Worm (Caenorhabditis elegans) whole organism, mixed stage, embryonic: ENCODE data around the gene F54H5.3.

ENCODE experiments used
- bed-3 ChIP-seq: fragments of 200-800 bp; sonication (Bioruptor generic); optimal IDR thresholded peaks from 3 replicates; lab custom pipeline; 2018; ENCODE audit warnings: mild to moderate bottlenecking, missing genetic modification characterization, moderate library complexity, missing compliant biosample characterization
- blmp-1 ChIP-seq: fragments of 150-350 bp; optimal IDR thresholded peaks from 2 replicates; lab custom pipeline; 2014; ENCODE audit warnings: missing biosample characterization, missing genetic modification characterization
- ces-1 ChIP-seq: fragments of 150-350 bp; optimal IDR thresholded peaks from 2 replicates; lab custom pipeline; 2014; ENCODE audit warnings: missing biosample characterization, missing genetic modification reagents, missing genetic modification characterization
- elt-1 ChIP-seq: sonication (generic microtip); optimal IDR thresholded peaks from 2 replicates; lab custom pipeline; 2017; ENCODE audit warnings: missing genetic modification characterization, mild to moderate bottlenecking, missing compliant biosample characterization, antibody characterized with exemption, moderate library complexity, borderline replicate concordance; ENCODE audit not compliant: insufficient read depth
- elt-3 ChIP-seq: fragments of 150-350 bp; optimal IDR thresholded peaks from 2 replicates; lab custom pipeline; 2014; ENCODE audit warnings: missing biosample characterization, missing genetic modification characterization
- lin-13 ChIP-seq: fragments of 150-350 bp; optimal IDR thresholded peaks from 2 replicates; lab custom pipeline; 2014; ENCODE audit warnings: missing biosample characterization, missing genetic modification characterization
- lin-32 ChIP-seq: fragments of 200-800 bp; sonication (Bioruptor generic); optimal IDR thresholded peaks from 2 replicates; lab custom pipeline; 2018; ENCODE audit warnings: mild to moderate bottlenecking, missing genetic modification characterization, missing compliant biosample characterization
- lsy-2 ChIP-seq: fragments of 150-350 bp; optimal IDR thresholded peaks from 2 replicates; lab custom pipeline; 2014; ENCODE audit warnings: missing biosample characterization, missing genetic modification characterization
- mep-1 ChIP-seq: fragments of 150-350 bp; optimal IDR thresholded peaks from 2 replicates; lab custom pipeline; 2017; ENCODE audit warnings: missing biosample characterization, missing genetic modification reagents, missing genetic modification characterization, inconsistent platforms
- nhr-237 ChIP-seq: fragments of 150-350 bp; optimal IDR thresholded peaks from 2 replicates; lab custom pipeline; 2014; ENCODE audit warnings: missing biosample characterization, missing genetic modification characterization
- nhr-28 ChIP-seq: fragments of 150-350 bp; optimal IDR thresholded peaks from 2 replicates; lab custom pipeline; 2014; ENCODE audit warnings: missing biosample characterization, missing genetic modification characterization
- snpc-4 ChIP-seq: fragments of 150-350 bp; optimal IDR thresholded peaks from 2 replicates; lab custom pipeline; 2014; ENCODE audit warnings: missing biosample characterization, missing genetic modification characterization
- unc-62 ChIP-seq: fragments of 150-350 bp; optimal IDR thresholded peaks from 2 replicates; lab custom pipeline; 2014; ENCODE audit warnings: missing biosample characterization, missing genetic modification reagents, missing genetic modification characterization
- ztf-11 ChIP-seq: fragments of 150-350 bp; optimal IDR thresholded peaks from 2 replicates; lab custom pipeline; 2014; ENCODE audit warnings: missing biosample characterization, missing genetic modification characterization

DNA sequence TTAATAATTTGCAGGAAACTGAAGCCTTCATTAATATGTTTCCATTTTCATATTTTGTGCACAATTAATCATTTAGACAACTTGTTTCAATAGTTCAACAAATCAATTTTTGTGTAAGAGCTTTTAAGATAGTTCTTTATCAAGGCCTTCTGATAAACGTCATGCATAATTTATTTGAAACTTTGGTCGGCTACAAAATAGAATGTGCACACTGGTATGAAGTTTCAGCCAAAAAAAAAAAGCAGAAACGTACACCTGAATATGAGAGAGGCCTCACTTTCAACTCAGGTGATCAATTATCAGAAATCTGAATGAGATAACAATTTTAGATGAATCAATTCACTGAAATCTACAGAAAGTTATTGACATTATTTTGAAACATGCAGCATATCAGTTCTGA, 7.5 kb upstream of the F54H5.3 start:
- TF ChIP-seq nhr-28 (tag; lab: Kevin White, UChicago), result no peak
- TF ChIP-seq snpc-4 (tag; lab: Kevin White, UChicago), result no peak
- no peak for TF ChIP-seq unc-62
- TF ChIP-seq lin-32, result no peak
- TF ChIP-seq elt-3, result no peak
- TF ChIP-seq blmp-1 (tag; lab: Kevin White, UChicago), result no peak
- no peak for TF ChIP-seq nhr-237 (tag; lab: Kevin White, UChicago)
- TF ChIP-seq mep-1 (tag; lab: Kevin White, UChicago), result no peak
- no peak for TF ChIP-seq lin-13 (tag; lab: Kevin White, UChicago)
- TF ChIP-seq lsy-2, result no peak
- no peak for TF ChIP-seq elt-1 (tag; lab: Kevin White, UChicago)
- TF ChIP-seq bed-3 (GFP tag; lab: Kevin White, UChicago), result no peak
- no peak for TF ChIP-seq ztf-11 (tag; lab: Kevin White, UChicago)
- TF ChIP-seq ces-1, result no peak
